Worm (Caenorhabditis elegans) whole organism, L4/young adult: ENCODE measurements around the gene F07G11.2.

Experiments used
- W03F9.2 ChIP-seq: fragments of 150-350 bp; optimal IDR thresholded peaks from 2 replicates; lab custom pipeline; 2014; ENCODE audit warnings: missing biosample characterization, missing genetic modification characterization
- dao-5 ChIP-seq: sonication (generic microtip); optimal IDR thresholded peaks from 2 replicates; lab custom pipeline; 2016; ENCODE audit warnings: missing genotype, missing genetic modification characterization, moderate library complexity, missing compliant biosample characterization
- him-1 ChIP-seq: sonication (generic microtip); optimal IDR thresholded peaks from 2 replicates; lab custom pipeline; 2016; ENCODE audit warnings: missing genotype, missing genetic modification reagents, missing genetic modification characterization, missing compliant biosample characterization

DNA sequence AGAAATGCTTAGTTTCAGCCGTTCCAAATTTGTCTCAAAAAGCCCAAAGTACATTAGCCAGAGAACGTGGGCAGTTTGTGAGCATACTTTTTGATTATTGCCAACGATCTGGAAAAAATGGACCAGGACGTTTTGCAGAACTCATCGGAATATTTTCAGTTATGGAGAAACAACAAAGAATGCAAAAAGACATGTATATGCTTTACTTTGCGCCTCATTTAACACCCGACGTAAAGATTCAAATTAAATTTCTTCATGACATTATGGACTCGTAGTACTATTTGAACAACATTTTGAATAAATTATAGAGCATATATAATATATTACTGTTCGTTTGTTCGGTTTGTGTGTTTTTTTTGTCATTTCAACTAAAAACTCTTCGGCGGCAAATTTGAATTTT is 38.9 kb downstream of the F07G11.2 start, which contains the start of gene srh-244:
- no peak for TF ChIP-seq him-1
- no peak for TF ChIP-seq W03F9.2 (tag; lab: Kevin White, UChicago)
- TF ChIP-seq dao-5 (tag; lab: Kevin White, UChicago), result no peak
